Worm (Caenorhabditis elegans) whole organism, L2 larva: ENCODE measurements around the gene col-118.

ENCODE experiments used
- egl-27 ChIP-seq: sonication (generic microtip); optimal IDR thresholded peaks from 3 replicates; lab custom pipeline; 2017; ENCODE audit warnings: missing biosample characterization, missing genetic modification reagents, missing genetic modification characterization
- lin-39 ChIP-seq: fragments of 150-350 bp; optimal IDR thresholded peaks from 2 replicates; lab custom pipeline; 2014; ENCODE audit warnings: missing biosample characterization, missing genetic modification reagents, missing genetic modification characterization
- ztf-11 ChIP-seq: sonication (generic microtip); optimal IDR thresholded peaks from 2 replicates; lab custom pipeline; 2017; ENCODE audit warnings: missing biosample characterization, missing genetic modification characterization

DNA sequence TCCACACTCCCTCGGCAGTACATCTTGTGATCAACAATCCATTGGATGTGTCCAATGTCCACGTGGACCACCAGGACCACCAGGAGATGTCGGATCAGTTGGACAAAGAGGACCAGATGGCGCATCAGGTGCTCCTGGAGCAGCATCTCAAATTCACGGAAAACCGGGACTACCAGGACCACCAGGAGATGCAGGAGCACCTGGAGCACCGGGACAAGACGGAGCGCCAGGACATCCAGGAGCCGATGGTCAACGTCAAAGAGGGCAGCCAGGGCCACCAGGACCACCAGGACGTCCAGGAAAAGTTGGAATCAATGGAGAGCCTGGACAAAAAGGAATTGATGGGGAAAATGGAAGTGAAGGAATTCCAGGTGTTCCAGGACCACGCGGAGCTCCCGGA lies 965 bp downstream of the col-118 start:
- TF ChIP-seq egl-27 (tag; lab: Kevin White, UChicago) (no peak), ztf-11 (tag; lab: Kevin White, UChicago) (no peak), lin-39 (tag; lab: Kevin White, UChicago) (no peak)
